Worm (Caenorhabditis elegans) whole organism, L1 larva: Measurements from ENCODE around the gene D1086.8.
A peak's percentile ranks its signal among the peaks of the same experiment; 100 is the strongest.

ENCODE experiments used
- F16B12.6 ChIP-seq: fragments of 150-350 bp; optimal IDR thresholded peaks from 2 replicates; lab custom pipeline; 2014; ENCODE audit warnings: missing biosample characterization, missing genetic modification characterization
- Y116A8C.19 ChIP-seq: sonication (generic microtip); optimal IDR thresholded peaks from 2 replicates; lab custom pipeline; 2016; ENCODE audit warnings: missing compliant biosample characterization, missing genetic modification characterization, borderline replicate concordance
- ama-1 ChIP-seq: fragments of 150-350 bp; optimal IDR thresholded peaks from 2 replicates; lab custom pipeline; 2014
- ceh-63 ChIP-seq: fragments of 200-800 bp; sonication (Bioruptor generic); optimal IDR thresholded peaks from 2 replicates; lab custom pipeline; 2018; ENCODE audit warnings: mild to moderate bottlenecking, missing genetic modification characterization, missing compliant biosample characterization
- ceh-8 ChIP-seq: fragments of 200-800 bp; sonication (Bioruptor generic); optimal IDR thresholded peaks from 2 replicates; lab custom pipeline; 2018; ENCODE audit warnings: mild to moderate bottlenecking, missing genetic modification characterization, moderate library complexity, missing compliant biosample characterization
- ceh-90 ChIP-seq: sonication (generic microtip); optimal IDR thresholded peaks from 2 replicates; lab custom pipeline; 2016; ENCODE audit warnings: missing genetic modification characterization, missing compliant biosample characterization
- dpl-1 ChIP-seq, 3 experiments: fragments of 150-350 bp in 2 of 3; sonication (generic microtip) in 1 of 3; optimal IDR thresholded peaks; 2 replicates each; lab custom pipeline; 2014 to 2017; ENCODE audit warnings: missing biosample characterization in 3 of 3, missing genetic modification characterization in 3 of 3, missing genetic modification reagents in 3 of 3
- efl-3 ChIP-seq: fragments of 200-800 bp; sonication (Bioruptor generic); optimal IDR thresholded peaks from 2 replicates; lab custom pipeline; 2018; ENCODE audit warnings: mild to moderate bottlenecking, missing genetic modification characterization, missing compliant biosample characterization
- elt-2 ChIP-seq: sonication (generic microtip); optimal IDR thresholded peaks from 2 replicates; lab custom pipeline; 2016; ENCODE audit warnings: missing genetic modification characterization, mild to moderate bottlenecking, inconsistent platforms, missing compliant biosample characterization, missing genetic modification reagents
- elt-3 ChIP-seq, 6 experiments: fragments of 150-350 bp in 1 of 6; sonication (generic microtip); optimal IDR thresholded peaks; 2 replicates each; lab custom pipeline; 2017 to 2018; ENCODE audit warnings: missing biosample characterization in 6 of 6, missing genetic modification characterization in 6 of 6, inconsistent platforms in 1 of 6
- grh-1 ChIP-seq: fragments of 200-800 bp; sonication (Bioruptor generic); IDR thresholded peaks from 2 replicates; pipeline ENCODE4 v1.3.6; 2022; ENCODE audit warnings: missing genetic modification reagents, missing genetic modification characterization, missing compliant biosample characterization
- hpl-2 ChIP-seq: fragments of 150-350 bp; optimal IDR thresholded peaks from 2 replicates; lab custom pipeline; 2014; ENCODE audit warnings: missing biosample characterization, missing genetic modification reagents, missing genetic modification characterization
- isw-1 ChIP-seq: fragments of 200-800 bp; sonication (Bioruptor generic); IDR thresholded peaks from 2 replicates; pipeline ENCODE4 v1.3.6; 2022; ENCODE audit warnings: missing genetic modification characterization, missing compliant biosample characterization
- lin-13 ChIP-seq: fragments of 150-350 bp; optimal IDR thresholded peaks from 2 replicates; lab custom pipeline; 2014; ENCODE audit warnings: missing biosample characterization, missing genetic modification reagents, missing genetic modification characterization
- lin-14 ChIP-seq: fragments of 200-800 bp; sonication (Bioruptor generic); optimal IDR thresholded peaks from 2 replicates; lab custom pipeline; 2018; ENCODE audit warnings: mild to moderate bottlenecking, missing genetic modification characterization, moderate library complexity, missing compliant biosample characterization
- lin-39 ChIP-seq: fragments of 150-350 bp; optimal IDR thresholded peaks from 2 replicates; lab custom pipeline; 2014; ENCODE audit warnings: missing biosample characterization, missing genetic modification reagents, missing genetic modification characterization
- lsy-2 ChIP-seq, 2 experiments: fragments of 150-350 bp; optimal IDR thresholded peaks; 2 replicates each; lab custom pipeline; 2014; ENCODE audit warnings: missing biosample characterization in 2 of 2, missing genetic modification characterization in 2 of 2
- mab-9 ChIP-seq: fragments of 200-800 bp; sonication (Bioruptor generic); IDR thresholded peaks from 2 replicates; pipeline ENCODE4 v1.3.6; 2022; ENCODE audit warnings: missing genetic modification reagents, missing genetic modification characterization, missing compliant biosample characterization
- mdl-1 ChIP-seq, 2 experiments: fragments of 150-350 bp; optimal IDR thresholded peaks; 2 replicates each; lab custom pipeline; 2014 to 2017; ENCODE audit warnings: missing biosample characterization in 2 of 2, missing genetic modification characterization in 2 of 2, inconsistent platforms in 1 of 2
- nhr-11 ChIP-seq: fragments of 150-350 bp; optimal IDR thresholded peaks from 2 replicates; lab custom pipeline; 2014; ENCODE audit warnings: missing biosample characterization, missing genetic modification characterization
- nhr-19 ChIP-seq: fragments of 200-800 bp; sonication (Bioruptor generic); conservative IDR thresholded peaks from 2 replicates; pipeline ENCODE4 v1.3.6; 2022; ENCODE audit warnings: missing genetic modification characterization, missing compliant biosample characterization
- nhr-20 ChIP-seq: sonication (generic microtip); optimal IDR thresholded peaks from 2 replicates; lab custom pipeline; 2016; ENCODE audit warnings: mild to moderate bottlenecking, missing genetic modification characterization, missing compliant biosample characterization
- nhr-28 ChIP-seq: fragments of 150-350 bp; optimal IDR thresholded peaks from 2 replicates; lab custom pipeline; 2014; ENCODE audit warnings: missing biosample characterization, missing genetic modification characterization
- nhr-47 ChIP-seq: sonication (generic microtip); optimal IDR thresholded peaks from 2 replicates; lab custom pipeline; 2016; ENCODE audit warnings: mild to moderate bottlenecking, missing genetic modification characterization, moderate library complexity, missing compliant biosample characterization
- nhr-71 ChIP-seq: sonication (generic microtip); optimal IDR thresholded peaks from 2 replicates; lab custom pipeline; 2016; ENCODE audit warnings: mild to moderate bottlenecking, missing genetic modification characterization, moderate library complexity, missing compliant biosample characterization
- nhr-84 ChIP-seq: sonication (generic microtip); optimal IDR thresholded peaks from 2 replicates; lab custom pipeline; 2017; ENCODE audit warnings: missing biosample characterization, missing genetic modification characterization
- pag-3 ChIP-seq: sonication (generic microtip); optimal IDR thresholded peaks from 2 replicates; lab custom pipeline; 2017; ENCODE audit warnings: missing genetic modification characterization, mild to moderate bottlenecking, missing compliant biosample characterization, antibody characterized with exemption, borderline replicate concordance; ENCODE audit not compliant: insufficient read depth
- pqm-1 ChIP-seq: sonication (generic microtip); optimal IDR thresholded peaks from 3 replicates; lab custom pipeline; 2017; ENCODE audit warnings: missing biosample characterization, missing genetic modification characterization
- rnt-1 ChIP-seq: sonication (generic microtip); optimal IDR thresholded peaks from 2 replicates; lab custom pipeline; 2016; ENCODE audit warnings: mild to moderate bottlenecking, missing genetic modification characterization, moderate library complexity, missing compliant biosample characterization
- skn-1 ChIP-seq: fragments of 150-350 bp; optimal IDR thresholded peaks from 2 replicates; lab custom pipeline; 2014; ENCODE audit warnings: missing biosample characterization, missing genetic modification characterization
- snpc-4 ChIP-seq: fragments of 150-350 bp; optimal IDR thresholded peaks from 2 replicates; lab custom pipeline; 2014; ENCODE audit warnings: missing biosample characterization, missing genetic modification characterization
- sox-4 ChIP-seq: sonication (generic microtip); optimal IDR thresholded peaks from 2 replicates; lab custom pipeline; 2016; ENCODE audit warnings: missing genetic modification characterization, missing compliant biosample characterization
- sup-37 ChIP-seq: fragments of 200-800 bp; sonication (Bioruptor generic); optimal IDR thresholded peaks from 2 replicates; lab custom pipeline; 2018; ENCODE audit warnings: mild to moderate bottlenecking, missing genetic modification characterization, missing compliant biosample characterization
- swsn-7 ChIP-seq: sonication (generic microtip); optimal IDR thresholded peaks from 2 replicates; lab custom pipeline; 2016; ENCODE audit warnings: missing genetic modification characterization, missing compliant biosample characterization
- unc-130 ChIP-seq: fragments of 150-350 bp; optimal IDR thresholded peaks from 2 replicates; lab custom pipeline; 2017; ENCODE audit warnings: missing biosample characterization, missing genetic modification characterization, inconsistent platforms
- unc-86 ChIP-seq: sonication (generic microtip); optimal IDR thresholded peaks from 2 replicates; lab custom pipeline; 2016; ENCODE audit warnings: missing genetic modification characterization, missing compliant biosample characterization
- vab-15 ChIP-seq: sonication (generic microtip); optimal IDR thresholded peaks from 2 replicates; lab custom pipeline; 2017; ENCODE audit warnings: missing genotype, mild to moderate bottlenecking, missing genetic modification characterization, missing compliant biosample characterization
- xbp-1 ChIP-seq: sonication (generic microtip); optimal IDR thresholded peaks from 2 replicates; lab custom pipeline; 2016; ENCODE audit warnings: missing genetic modification characterization, missing compliant biosample characterization
- zag-1 ChIP-seq: fragments of 150-350 bp; optimal IDR thresholded peaks from 2 replicates; lab custom pipeline; 2014; ENCODE audit warnings: missing biosample characterization, missing genetic modification characterization
- zip-4 ChIP-seq: fragments of 200-800 bp; sonication (Bioruptor generic); optimal IDR thresholded peaks from 2 replicates; lab custom pipeline; 2018; ENCODE audit warnings: mild to moderate bottlenecking, missing genetic modification characterization, moderate library complexity, missing compliant biosample characterization

Gene D1086.8

DNA sequence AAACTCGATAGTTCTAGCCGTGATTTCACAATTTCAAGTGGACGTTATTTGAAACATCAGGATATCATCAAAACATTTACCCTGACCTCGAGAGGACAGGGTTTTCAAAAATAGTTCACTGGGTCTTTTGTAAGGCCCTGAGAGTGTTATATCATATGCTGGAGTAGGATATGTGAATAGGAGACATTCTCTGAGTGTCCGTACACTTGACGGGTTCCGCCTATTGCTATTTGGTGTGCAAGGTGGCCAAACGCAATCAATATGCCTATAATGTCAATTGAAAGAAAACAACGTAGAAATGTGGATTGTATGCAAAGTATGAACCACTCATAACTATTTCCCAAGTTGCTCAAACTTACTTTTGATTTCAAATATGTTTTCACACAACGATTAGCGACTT lies 3.5 kb downstream of the D1086.8 start:
- TF ChIP-seq rnt-1 (peak; percentile 11), vab-15 (tag; lab: Kevin White, UChicago) (no peak), snpc-4 (tag; lab: Kevin White, UChicago) (peak; percentile 26)

- TF ChIP-seq pqm-1 (tag; lab: Kevin White, UChicago) (no peak), elt-3 (tag; optimal IDR thresholded peaks at IDR 0.05; lab: Kevin White, UChicago) (no peak), zag-1 (tag; lab: Kevin White, UChicago) (no peak), elt-2 (no peak), isw-1 (GFP tag; lab: Robert Waterston, UW) (no peak), skn-1 (tag; lab: Kevin White, UChicago) (no peak), nhr-71 (tag; lab: Kevin White, UChicago) (peak; percentile 60), ceh-63 (no peak), nhr-84 (tag; lab: Kevin White, UChicago) (no peak), grh-1 (GFP tag; lab: Robert Waterston, UW) (no peak), ama-1 (lab: Kevin White, UChicago) (no peak), nhr-28 (tag; lab: Kevin White, UChicago) (no peak), unc-86 (tag; lab: Kevin White, UChicago) (no peak), sup-37 (GFP tag; lab: Kevin White, UChicago) (no peak), rnt-1 (peak; percentile 21), efl-3 (GFP tag; lab: Kevin White, UChicago) (no peak), lin-13 (GFP tag; lab: Kevin White, UChicago) (no peak), nhr-47 (tag; lab: Kevin White, UChicago) (no peak), nhr-20 (tag; lab: Kevin White, UChicago) (peak; percentile 30), ceh-90 (tag; lab: Kevin White, UChicago) (no peak), F16B12.6 (no peak), hpl-2 (GFP tag; lab: Kevin White, UChicago) (no peak), mab-9 (GFP tag; lab: Robert Waterston, UW) (no peak), zip-4 (no peak), lin-14 (GFP tag; lab: Kevin White, UChicago) (peak; percentile 73), lsy-2 (tag; optimal IDR thresholded peaks at IDR 0.05; lab: Kevin White, UChicago) (peak in 1 of 2 experiments; percentile 2), ceh-8 (no peak), Y116A8C.19 (tag; lab: Kevin White, UChicago) (no peak), nhr-11 (no peak), nhr-19 (peak; percentile 35), swsn-7 (tag; lab: Kevin White, UChicago) (no peak), pag-3 (tag; lab: Kevin White, UChicago) (no peak), lin-39 (tag; lab: Kevin White, UChicago) (peak; percentile 16), xbp-1 (tag; lab: Kevin White, UChicago) (no peak), sox-4 (no peak)
These were observed 4.6 kb downstream of the D1086.8 start, which contains the start of the genes D1086.2 and D1086.1 for ce11 chrV:14098519-14098918. D1086.2 (minus strand) TSS chrV:14098668. D1086.1 (plus strand) TSS chrV:14098858.

DNA sequence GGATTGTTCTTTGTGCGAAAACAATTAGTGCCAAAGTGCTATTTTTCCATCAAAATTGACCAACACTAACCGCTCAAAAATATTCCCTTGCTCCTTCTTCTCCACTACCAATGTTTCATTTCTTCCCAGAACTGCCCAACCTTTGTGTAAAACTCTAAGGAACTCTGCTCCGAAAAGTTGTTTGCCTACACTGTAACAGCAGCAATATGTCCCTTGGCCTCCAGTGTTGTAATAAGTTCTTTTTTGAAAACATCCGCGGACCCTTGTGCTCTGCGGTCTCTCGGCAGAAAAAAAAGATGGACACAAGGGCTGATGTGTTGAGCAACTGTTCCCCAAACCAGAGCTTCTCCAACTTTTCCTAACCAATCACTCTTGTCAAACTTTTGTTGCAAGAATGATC lies 7.0 kb downstream of the D1086.8 start, which contains the start of gene D1086.12:
D1086.12 (plus strand) TSS at position 301 of the 400 bp plus-strand sequence.
- TF ChIP-seq rnt-1 = peak; percentile 25
- TF ChIP-seq unc-130 (tag; lab: Kevin White, UChicago) = no peak
- TF ChIP-seq mdl-1 (tag; optimal IDR thresholded peaks at IDR 0.05; lab: Kevin White, UChicago) = no peak
- TF ChIP-seq dpl-1 (GFP tag; optimal IDR thresholded peaks at IDR 0.05; lab: Kevin White, UChicago) = no peak
- no peak for TF ChIP-seq nhr-28 (tag; lab: Kevin White, UChicago)
- TF ChIP-seq lin-14 (GFP tag; lab: Kevin White, UChicago) = peak; percentile 48
- no peak for TF ChIP-seq nhr-20 (tag; lab: Kevin White, UChicago)
- no peak for TF ChIP-seq xbp-1 (tag; lab: Kevin White, UChicago)
- TF ChIP-seq, all 84 proteins: peak for 2
